Fruit fly (Drosophila melanogaster): ENCODE results near the gene Larp4B.

Larp4B gene

DNA sequence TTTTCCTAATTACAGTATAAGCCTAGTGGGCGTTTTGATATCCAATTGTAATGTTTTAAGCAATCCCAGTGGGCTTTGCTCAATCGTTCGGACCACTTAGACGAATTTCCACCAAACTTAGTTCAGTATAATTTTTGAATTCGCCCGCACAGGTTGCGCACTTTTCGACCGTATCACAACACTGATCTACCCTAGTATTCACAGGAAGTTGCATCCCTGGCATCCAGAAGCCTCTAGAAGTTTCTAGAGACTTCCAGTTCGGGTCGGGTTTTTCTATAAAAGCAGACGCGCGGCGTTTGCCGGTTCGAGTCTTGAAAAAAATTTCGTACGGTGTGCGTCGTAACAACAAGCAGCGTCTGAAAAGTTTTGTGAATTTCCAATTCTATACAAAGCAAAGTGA, 31.7 kb upstream of the Larp4B start, which contains the start of gene Hsp83 (continued):
- TF ChIP-seq pita (GFP tag; optimal IDR thresholded peaks at IDR 0.05): peak; percentile 6
- peak; percentile 87 for TF ChIP-seq CG1792 (GFP tag; optimal IDR thresholded peaks at IDR 0.05)
- peak; percentile 63 for TF ChIP-seq fd96Cb (tag; optimal IDR thresholded peaks at IDR 0.05)
- TF ChIP-seq Xrp1 (GFP tag; IDR thresholded peaks at IDR 0.05): peak; percentile 71
- peak; percentile 91 for TF ChIP-seq Rx (GFP tag; IDR thresholded peaks at IDR 0.05)
- peak; percentile 89 for TF ChIP-seq maf-S (GFP tag; optimal IDR thresholded peaks at IDR 0.05)
- peak; percentile 92 for TF ChIP-seq tap (tag; optimal IDR thresholded peaks at IDR 0.05)
- peak; percentile 89 for TF ChIP-seq ara (GFP tag; IDR thresholded peaks at IDR 0.05)
- peak; percentile 97 for TF ChIP-seq vvl (GFP tag; IDR thresholded peaks at IDR 0.05)
- TF ChIP-seq Spps (tag; optimal IDR thresholded peaks at IDR 0.05): peak; percentile 80
- TF ChIP-seq CG15601 (tag; optimal IDR thresholded peaks at IDR 0.05): peak; percentile 93
- peak; percentile 48 for TF ChIP-seq CG30020 (tag; optimal IDR thresholded peaks at IDR 0.05)
- TF ChIP-seq chn (GFP tag; optimal IDR thresholded peaks at IDR 0.05): peak; percentile 79
- TF ChIP-seq CG6254 (GFP tag; optimal IDR thresholded peaks at IDR 0.05): peak; percentile 95
- TF ChIP-seq Lpt (GFP tag; optimal IDR thresholded peaks at IDR 0.05): no peak
- no peak for TF ChIP-seq sna (GFP tag; IDR thresholded peaks at IDR 0.05; ENCODE audit: partially characterized antibody)
- TF ChIP-seq Drgx (GFP tag; IDR thresholded peaks at IDR 0.05): peak; percentile 87
- TF ChIP-seq Hr39 (optimal IDR thresholded peaks at IDR 0.05): no peak
- TF ChIP-seq Hey (tag; optimal IDR thresholded peaks at IDR 0.05): peak; percentile 96
- TF ChIP-seq tll (GFP tag; optimal IDR thresholded peaks at IDR 0.05): no peak
- peak; percentile 81 for TF ChIP-seq grn (GFP tag; optimal IDR thresholded peaks at IDR 0.05)
- TF ChIP-seq HmgD (GFP tag; optimal IDR thresholded peaks at IDR 0.05): peak; percentile 70
- peak; percentile 74 for TF ChIP-seq CG31224 (GFP tag; IDR thresholded peaks at IDR 0.05)
- no peak; the same call in 2 of the 3 replicates for TF ChIP-seq zen2 (GFP tag; IDR thresholded peaks at IDR 0.05; ENCODE audit: partially characterized antibody)
- peak; percentile 90 for TF ChIP-seq CG14014 (GFP tag; IDR thresholded peaks at IDR 0.05)
- TF ChIP-seq CG2199 (GFP tag; IDR thresholded peaks at IDR 0.05): peak; percentile 75; the same call in 1 of the 3 replicates
- peak; percentile 92 for TF ChIP-seq CG5180 (GFP tag; optimal IDR thresholded peaks at IDR 0.05)
- TF ChIP-seq da (GFP tag; optimal IDR thresholded peaks at IDR 0.05): peak; percentile 88
- TF ChIP-seq E2f1 (GFP tag; IDR thresholded peaks at IDR 0.05): peak; percentile 87
- no peak for TF ChIP-seq tna (GFP tag; IDR thresholded peaks at IDR 0.05; ENCODE audit: partially characterized antibody)
- peak; percentile 100 for TF ChIP-seq Med (GFP tag)
- TF ChIP-seq oc (tag; optimal IDR thresholded peaks at IDR 0.05): peak; percentile 92
- peak in 1 of 3 experiments; percentile 84 for TF ChIP-seq Stat92E (GFP tag; optimal IDR thresholded peaks at IDR 0.05)
- no peak; the same call in 1 of the 2 replicates for TF ChIP-seq GATAe (GFP tag; conservative IDR thresholded peaks at IDR 0.05)
- TF ChIP-seq CG7839 (tag; optimal IDR thresholded peaks at IDR 0.05): peak; percentile 91
- TF ChIP-seq shn (GFP tag; optimal IDR thresholded peaks at IDR 0.05): peak; percentile 95
- no peak for TF ChIP-seq Dll (GFP tag; IDR thresholded peaks at IDR 0.05; ENCODE audit: partially characterized antibody)
- TF ChIP-seq Dad (GFP tag; optimal IDR thresholded peaks at IDR 0.05): peak; percentile 95
- TF ChIP-seq CG10654 (GFP tag; optimal IDR thresholded peaks at IDR 0.05): peak; percentile 91
- TF ChIP-seq Neu2 (GFP tag; optimal IDR thresholded peaks at IDR 0.05; ENCODE audit: borderline replicate concordance): peak; percentile 59
- peak; percentile 70 for TF ChIP-seq al (GFP tag; IDR thresholded peaks at IDR 0.05)
- peak; percentile 86 for TF ChIP-seq Dek (tag; optimal IDR thresholded peaks at IDR 0.05)
- TF ChIP-seq CG10321 (GFP tag; IDR thresholded peaks at IDR 0.05): peak; percentile 77
- peak; percentile 100 for TF ChIP-seq HLHmδ (GFP tag; optimal IDR thresholded peaks at IDR 0.05)
- TF ChIP-seq CG13287 (GFP tag; IDR thresholded peaks at IDR 0.05; ENCODE audit: partially characterized antibody): no peak
- TF ChIP-seq HmgZ (tag; optimal IDR thresholded peaks at IDR 0.05): peak; percentile 97
- TF ChIP-seq CG6765 (GFP tag; optimal IDR thresholded peaks at IDR 0.05): peak; percentile 100
- peak; percentile 91 for TF ChIP-seq CG4424 (GFP tag; optimal IDR thresholded peaks at IDR 0.05)
- TF ChIP-seq repo (GFP tag; optimal IDR thresholded peaks at IDR 0.05): peak; percentile 94
- TF ChIP-seq Kr (GFP tag; optimal IDR thresholded peaks at IDR 0.05): peak; percentile 94
- peak; percentile 68 for TF ChIP-seq Elba2 (GFP tag; optimal IDR thresholded peaks at IDR 0.05)

All from whole organism, embryonic.